Worm (Caenorhabditis elegans) whole organism, L4 larva: ENCODE data around the gene dsl-4.

Experiments
- R02D3.7 ChIP-seq: fragments of 150-350 bp; sonication (generic microtip); optimal IDR thresholded peaks from 3 replicates; lab custom pipeline; 2014; ENCODE audit warnings: missing biosample characterization, missing genetic modification characterization
- T26A8.4 ChIP-seq: fragments of 200-800 bp; sonication (Bioruptor generic); IDR thresholded peaks from 2 replicates; pipeline ENCODE4 v1.3.6; 2022; ENCODE audit warnings: missing genetic modification characterization, missing compliant biosample characterization
- ZK546.5 ChIP-seq, 2 experiments: sonication (generic microtip); optimal IDR thresholded peaks; 2 replicates each; lab custom pipeline; 2017; ENCODE audit warnings: missing biosample characterization in 2 of 2, missing genetic modification characterization in 2 of 2
- ama-1 ChIP-seq: fragments of 150-350 bp; optimal IDR thresholded peaks from 2 replicates; lab custom pipeline; 2014; ENCODE audit warnings: inconsistent platforms, mixed read lengths
- ceh-44 ChIP-seq: fragments of 200-800 bp; sonication (Bioruptor generic); IDR thresholded peaks from 2 replicates; pipeline ENCODE4 v1.3.6; 2022; ENCODE audit warnings: missing genetic modification reagents, missing genetic modification characterization, missing compliant biosample characterization
- dpl-1 ChIP-seq: fragments of 150-350 bp; optimal IDR thresholded peaks from 2 replicates; lab custom pipeline; 2014; ENCODE audit warnings: missing biosample characterization, missing genetic modification reagents, missing genetic modification characterization
- egl-43 ChIP-seq: fragments of 200-800 bp; sonication (Bioruptor generic); IDR thresholded peaks from 2 replicates; pipeline ENCODE4 v1.3.6; 2022; ENCODE audit warnings: missing genetic modification reagents, missing genetic modification characterization, missing compliant biosample characterization
- jun-1 ChIP-seq: fragments of 150-350 bp; optimal IDR thresholded peaks from 2 replicates; lab custom pipeline; 2014; ENCODE audit warnings: missing biosample characterization, missing genetic modification reagents, missing genetic modification characterization
- lin-15B ChIP-seq: fragments of 150-350 bp; sonication (generic microtip); optimal IDR thresholded peaks from 3 replicates; lab custom pipeline; 2014; ENCODE audit warnings: missing biosample characterization, missing genetic modification characterization
- lsy-2 ChIP-seq, 2 experiments: fragments of 150-350 bp in 1 of 2; sonication (generic microtip) in 1 of 2; optimal IDR thresholded peaks; 2 replicates each; lab custom pipeline; 2014 to 2017; ENCODE audit warnings: missing biosample characterization in 2 of 2, missing genetic modification characterization in 2 of 2
- nhr-28 ChIP-seq: fragments of 150-350 bp; optimal IDR thresholded peaks from 2 replicates; lab custom pipeline; 2014; ENCODE audit warnings: missing biosample characterization, missing genetic modification characterization
- set-16 ChIP-seq: fragments of 200-800 bp; sonication (Bioruptor generic); IDR thresholded peaks from 2 replicates; pipeline ENCODE4 v1.3.6; 2022; ENCODE audit warnings: missing genetic modification reagents, missing genetic modification characterization, missing compliant biosample characterization
- snpc-4 ChIP-seq: fragments of 150-350 bp; optimal IDR thresholded peaks from 2 replicates; lab custom pipeline; 2014; ENCODE audit warnings: missing biosample characterization, missing genetic modification characterization
- spr-3 ChIP-seq: fragments of 200-800 bp; sonication (Bioruptor generic); optimal IDR thresholded peaks from 2 replicates; lab custom pipeline; 2018; ENCODE audit warnings: mild to moderate bottlenecking, missing genetic modification characterization, missing compliant biosample characterization

ce11 chrX:14132677-14133076 lies 42.5 kb downstream of the dsl-4 start:
- TF ChIP-seq ama-1 (lab: Kevin White, UChicago) (no peak), jun-1 (tag; lab: Kevin White, UChicago) (no peak), ceh-44 (GFP tag; lab: Robert Waterston, UW) (no peak), R02D3.7 (tag; lab: Kevin White, UChicago) (no peak), snpc-4 (tag; lab: Kevin White, UChicago) (no peak), ZK546.5 (tag; optimal IDR thresholded peaks at IDR 0.05; lab: Kevin White, UChicago) (no peak), T26A8.4 (no peak), spr-3 (GFP tag; lab: Kevin White, UChicago) (no peak), nhr-28 (tag; lab: Kevin White, UChicago) (no peak), dpl-1 (GFP tag; lab: Kevin White, UChicago) (no peak), lin-15B (tag; lab: Kevin White, UChicago) (no peak), set-16 (GFP tag; lab: Robert Waterston, UW) (no peak), lsy-2 (tag; optimal IDR thresholded peaks at IDR 0.05; lab: Kevin White, UChicago) (no peak), egl-43 (GFP tag; lab: Robert Waterston, UW) (no peak)
